Worm (Caenorhabditis elegans): ENCODE data around the gene ins-39.

- TF ChIP-seq mep-1 (tag; optimal IDR thresholded peaks at IDR 0.05) (peak; percentile 97), aly-2 (tag; optimal IDR thresholded peaks at IDR 0.05) (peak; percentile 90), snpc-4 (tag; optimal IDR thresholded peaks at IDR 0.05) (peak; percentile 91), egl-13 (tag; optimal IDR thresholded peaks at IDR 0.05) (peak; percentile 94), rnt-1 (tag; optimal IDR thresholded peaks at IDR 0.05) (peak; percentile 97), nhr-28 (tag; optimal IDR thresholded peaks at IDR 0.05) (no peak), nhr-85 (tag) (peak; percentile 90)
These were observed 597 bp upstream of the ins-39 start for ce11 chrX:1344818-1345217.

Measured in whole organism, L1 larva.